Worm (Caenorhabditis elegans) whole organism, L1 larva: Measurements from ENCODE around the gene F08G5.3.

ENCODE experiments used
- Y116A8C.19 ChIP-seq: sonication (generic microtip); optimal IDR thresholded peaks from 2 replicates; lab custom pipeline; 2016; ENCODE audit warnings: missing compliant biosample characterization, missing genetic modification characterization, borderline replicate concordance
- aly-2 ChIP-seq: fragments of 150-350 bp; optimal IDR thresholded peaks from 2 replicates; lab custom pipeline; 2014; ENCODE audit warnings: missing biosample characterization, missing genetic modification characterization
- blmp-1 ChIP-seq: fragments of 150-350 bp; optimal IDR thresholded peaks from 2 replicates; lab custom pipeline; 2014; ENCODE audit warnings: missing biosample characterization, missing genetic modification characterization
- ceh-63 ChIP-seq: fragments of 200-800 bp; sonication (Bioruptor generic); optimal IDR thresholded peaks from 2 replicates; lab custom pipeline; 2018; ENCODE audit warnings: mild to moderate bottlenecking, missing genetic modification characterization, missing compliant biosample characterization
- ceh-82 ChIP-seq, 3 experiments: fragments of 150-350 bp in 1 of 3; sonication (generic microtip) in 2 of 3; optimal IDR thresholded peaks; 2 replicates each; lab custom pipeline; 2014 to 2017; ENCODE audit warnings: missing biosample characterization in 3 of 3, missing genetic modification characterization in 3 of 3
- ceh-88 ChIP-seq: fragments of 200-800 bp; sonication (Bioruptor generic); IDR thresholded peaks from 2 replicates; pipeline ENCODE4 v1.3.6; 2022; ENCODE audit warnings: missing genetic modification characterization, missing compliant biosample characterization
- ceh-90 ChIP-seq: sonication (generic microtip); optimal IDR thresholded peaks from 2 replicates; lab custom pipeline; 2016; ENCODE audit warnings: missing genetic modification characterization, missing compliant biosample characterization
- dpl-1 ChIP-seq, 3 experiments: fragments of 150-350 bp in 2 of 3; sonication (generic microtip) in 1 of 3; optimal IDR thresholded peaks; 2 replicates each; lab custom pipeline; 2014 to 2017; ENCODE audit warnings: missing biosample characterization in 3 of 3, missing genetic modification characterization in 3 of 3, missing genetic modification reagents in 3 of 3
- dsc-1 ChIP-seq: sonication (generic microtip); optimal IDR thresholded peaks from 2 replicates; lab custom pipeline; 2016; ENCODE audit warnings: mild to moderate bottlenecking, missing genetic modification characterization, missing compliant biosample characterization
- elt-2 ChIP-seq: sonication (generic microtip); optimal IDR thresholded peaks from 2 replicates; lab custom pipeline; 2016; ENCODE audit warnings: missing genetic modification characterization, mild to moderate bottlenecking, inconsistent platforms, missing compliant biosample characterization, missing genetic modification reagents
- ets-5 ChIP-seq: fragments of 200-800 bp; sonication (Bioruptor generic); IDR thresholded peaks from 2 replicates; pipeline ENCODE4 v1.3.6; 2022; ENCODE audit warnings: missing genetic modification characterization, missing compliant biosample characterization
- fkh-10 ChIP-seq: sonication (generic microtip); optimal IDR thresholded peaks from 2 replicates; lab custom pipeline; 2017; ENCODE audit warnings: missing biosample characterization, missing genetic modification reagents, missing genetic modification characterization
- fkh-4 ChIP-seq: sonication (generic microtip); optimal IDR thresholded peaks from 2 replicates; lab custom pipeline; 2016; ENCODE audit warnings: missing compliant biosample characterization, missing genetic modification characterization, borderline replicate concordance
- fkh-8 ChIP-seq: sonication (generic microtip); optimal IDR thresholded peaks from 2 replicates; lab custom pipeline; 2016; ENCODE audit warnings: mild to moderate bottlenecking, missing genetic modification characterization, missing compliant biosample characterization
- fos-1 ChIP-seq: fragments of 150-350 bp; optimal IDR thresholded peaks from 2 replicates; lab custom pipeline; 2014; ENCODE audit warnings: missing biosample characterization, missing genetic modification characterization
- grh-1 ChIP-seq: fragments of 200-800 bp; sonication (Bioruptor generic); IDR thresholded peaks from 2 replicates; pipeline ENCODE4 v1.3.6; 2022; ENCODE audit warnings: missing genetic modification reagents, missing genetic modification characterization, missing compliant biosample characterization
- hlh-4 ChIP-seq: sonication (generic microtip); optimal IDR thresholded peaks from 2 replicates; lab custom pipeline; 2016; ENCODE audit warnings: mild to moderate bottlenecking, missing genetic modification characterization, missing compliant biosample characterization
- hpl-2 ChIP-seq: fragments of 150-350 bp; optimal IDR thresholded peaks from 2 replicates; lab custom pipeline; 2014; ENCODE audit warnings: missing biosample characterization, missing genetic modification reagents, missing genetic modification characterization
- irx-1 ChIP-seq: sonication (generic microtip); optimal IDR thresholded peaks from 2 replicates; lab custom pipeline; 2016; ENCODE audit warnings: missing genetic modification characterization, missing compliant biosample characterization
- lin-13 ChIP-seq: fragments of 150-350 bp; optimal IDR thresholded peaks from 2 replicates; lab custom pipeline; 2014; ENCODE audit warnings: missing biosample characterization, missing genetic modification reagents, missing genetic modification characterization
- lin-15B ChIP-seq: fragments of 150-350 bp; sonication (generic microtip); optimal IDR thresholded peaks from 3 replicates; lab custom pipeline; 2014; ENCODE audit warnings: missing biosample characterization, missing genetic modification characterization
- lin-39 ChIP-seq: fragments of 150-350 bp; optimal IDR thresholded peaks from 2 replicates; lab custom pipeline; 2014; ENCODE audit warnings: missing biosample characterization, missing genetic modification reagents, missing genetic modification characterization
- lir-3 ChIP-seq: sonication (generic microtip); optimal IDR thresholded peaks from 2 replicates; lab custom pipeline; 2016; ENCODE audit warnings: mild to moderate bottlenecking, missing genetic modification characterization, moderate library complexity, missing compliant biosample characterization; ENCODE audit not compliant: poor library complexity
- mab-9 ChIP-seq: fragments of 200-800 bp; sonication (Bioruptor generic); IDR thresholded peaks from 2 replicates; pipeline ENCODE4 v1.3.6; 2022; ENCODE audit warnings: missing genetic modification reagents, missing genetic modification characterization, missing compliant biosample characterization
- mdl-1 ChIP-seq, 2 experiments: fragments of 150-350 bp; optimal IDR thresholded peaks; 2 replicates each; lab custom pipeline; 2014 to 2017; ENCODE audit warnings: missing biosample characterization in 2 of 2, missing genetic modification characterization in 2 of 2, inconsistent platforms in 1 of 2
- nhr-12 ChIP-seq: sonication (generic microtip); optimal IDR thresholded peaks from 2 replicates; lab custom pipeline; 2017; ENCODE audit warnings: missing biosample characterization, missing genetic modification characterization
- nhr-20 ChIP-seq: sonication (generic microtip); optimal IDR thresholded peaks from 2 replicates; lab custom pipeline; 2016; ENCODE audit warnings: mild to moderate bottlenecking, missing genetic modification characterization, missing compliant biosample characterization
- nhr-28 ChIP-seq: fragments of 150-350 bp; optimal IDR thresholded peaks from 2 replicates; lab custom pipeline; 2014; ENCODE audit warnings: missing biosample characterization, missing genetic modification characterization
- nhr-76 ChIP-seq: sonication (generic microtip); optimal IDR thresholded peaks from 2 replicates; lab custom pipeline; 2017; ENCODE audit warnings: missing biosample characterization, missing genetic modification characterization
- nhr-77 ChIP-seq: fragments of 150-350 bp; optimal IDR thresholded peaks from 2 replicates; lab custom pipeline; 2014; ENCODE audit warnings: missing biosample characterization, missing genetic modification characterization
- nhr-84 ChIP-seq: sonication (generic microtip); optimal IDR thresholded peaks from 2 replicates; lab custom pipeline; 2017; ENCODE audit warnings: missing biosample characterization, missing genetic modification characterization
- nhr-90 ChIP-seq: sonication (generic microtip); optimal IDR thresholded peaks from 2 replicates; lab custom pipeline; 2016; ENCODE audit warnings: mild to moderate bottlenecking, missing genetic modification characterization, missing compliant biosample characterization; ENCODE audit not compliant: poor library complexity
- pag-3 ChIP-seq: sonication (generic microtip); optimal IDR thresholded peaks from 2 replicates; lab custom pipeline; 2017; ENCODE audit warnings: missing genetic modification characterization, mild to moderate bottlenecking, missing compliant biosample characterization, antibody characterized with exemption, borderline replicate concordance; ENCODE audit not compliant: insufficient read depth
- pqm-1 ChIP-seq: sonication (generic microtip); optimal IDR thresholded peaks from 3 replicates; lab custom pipeline; 2017; ENCODE audit warnings: missing biosample characterization, missing genetic modification characterization
- skn-1 ChIP-seq: fragments of 150-350 bp; optimal IDR thresholded peaks from 2 replicates; lab custom pipeline; 2014; ENCODE audit warnings: missing biosample characterization, missing genetic modification characterization
- snu-23 ChIP-seq: sonication (generic microtip); optimal IDR thresholded peaks from 2 replicates; lab custom pipeline; 2016; ENCODE audit warnings: missing genetic modification characterization, missing compliant biosample characterization
- sptf-1 ChIP-seq: fragments of 150-350 bp; optimal IDR thresholded peaks from 2 replicates; lab custom pipeline; 2014; ENCODE audit warnings: missing biosample characterization, missing genetic modification characterization
- sup-37 ChIP-seq: fragments of 200-800 bp; sonication (Bioruptor generic); optimal IDR thresholded peaks from 2 replicates; lab custom pipeline; 2018; ENCODE audit warnings: mild to moderate bottlenecking, missing genetic modification characterization, missing compliant biosample characterization
- swsn-7 ChIP-seq: sonication (generic microtip); optimal IDR thresholded peaks from 2 replicates; lab custom pipeline; 2016; ENCODE audit warnings: missing genetic modification characterization, missing compliant biosample characterization
- tbx-2 ChIP-seq: sonication (generic microtip); optimal IDR thresholded peaks from 2 replicates; lab custom pipeline; 2016; ENCODE audit warnings: missing genetic modification characterization, missing compliant biosample characterization
- unc-130 ChIP-seq: fragments of 150-350 bp; optimal IDR thresholded peaks from 2 replicates; lab custom pipeline; 2017; ENCODE audit warnings: missing biosample characterization, missing genetic modification characterization, inconsistent platforms
- unc-30 ChIP-seq: sonication (generic microtip); optimal IDR thresholded peaks from 2 replicates; lab custom pipeline; 2017; ENCODE audit warnings: missing biosample characterization, missing genetic modification characterization
- unc-62 ChIP-seq: fragments of 150-350 bp; optimal IDR thresholded peaks from 2 replicates; lab custom pipeline; 2014; ENCODE audit warnings: missing biosample characterization, missing genetic modification reagents, missing genetic modification characterization
- unc-86 ChIP-seq: sonication (generic microtip); optimal IDR thresholded peaks from 2 replicates; lab custom pipeline; 2016; ENCODE audit warnings: missing genetic modification characterization, missing compliant biosample characterization
- unc-98 ChIP-seq: fragments of 200-800 bp; sonication (Bioruptor generic); IDR thresholded peaks from 2 replicates; pipeline ENCODE4 v1.3.6; 2022; ENCODE audit warnings: missing genetic modification characterization, missing compliant biosample characterization
- vab-15 ChIP-seq: sonication (generic microtip); optimal IDR thresholded peaks from 2 replicates; lab custom pipeline; 2017; ENCODE audit warnings: missing genotype, mild to moderate bottlenecking, missing genetic modification characterization, missing compliant biosample characterization
- zag-1 ChIP-seq: fragments of 150-350 bp; optimal IDR thresholded peaks from 2 replicates; lab custom pipeline; 2014; ENCODE audit warnings: missing biosample characterization, missing genetic modification characterization
- zip-4 ChIP-seq: fragments of 200-800 bp; sonication (Bioruptor generic); optimal IDR thresholded peaks from 2 replicates; lab custom pipeline; 2018; ENCODE audit warnings: mild to moderate bottlenecking, missing genetic modification characterization, moderate library complexity, missing compliant biosample characterization
- ztf-11 ChIP-seq, 2 experiments: sonication (generic microtip); optimal IDR thresholded peaks; 2 replicates each; lab custom pipeline; 2016 to 2017; ENCODE audit warnings: missing genetic modification characterization in 2 of 2, missing biosample characterization in 1 of 2, missing compliant biosample characterization in 1 of 2

Gene F08G5.3

ce11 chrIV:12451225-12451831 lies 33.9 kb upstream of the F08G5.3 start, which contains the start of gene dpy-26 (continued):
- no peak for TF ChIP-seq pag-3 (tag; lab: Kevin White, UChicago)
- TF ChIP-seq hlh-4 = no peak
- TF ChIP-seq ztf-11 (tag; optimal IDR thresholded peaks at IDR 0.05; lab: Kevin White, UChicago) = no peak
- no peak for TF ChIP-seq lin-15B (tag; lab: Kevin White, UChicago)
- TF ChIP-seq mdl-1 (tag; optimal IDR thresholded peaks at IDR 0.05; lab: Kevin White, UChicago) = no peak
- no peak for TF ChIP-seq unc-98
- TF ChIP-seq lir-3 (tag; lab: Kevin White, UChicago) = no peak
- TF ChIP-seq nhr-84 (tag; lab: Kevin White, UChicago) = no peak
- TF ChIP-seq snu-23 = peak; percentile 60
- peak; percentile 7 for TF ChIP-seq lin-13
- TF ChIP-seq Y116A8C.19 (tag; lab: Kevin White, UChicago) = no peak
- no peak for TF ChIP-seq nhr-77 (tag; lab: Kevin White, UChicago)
- no peak for TF ChIP-seq ceh-88
- TF ChIP-seq sptf-1 (tag; lab: Kevin White, UChicago) = no peak
- TF ChIP-seq nhr-76 (tag; lab: Kevin White, UChicago) = no peak
- no peak for TF ChIP-seq unc-130 (tag; lab: Kevin White, UChicago)
- no peak for TF ChIP-seq fkh-8 (tag; lab: Kevin White, UChicago)
- no peak for TF ChIP-seq nhr-90
- TF ChIP-seq blmp-1 = no peak
- TF ChIP-seq ceh-90 = no peak
- TF ChIP-seq grh-1 (GFP tag; lab: Robert Waterston, UW) = no peak
- TF ChIP-seq hpl-2 = no peak
- no peak for TF ChIP-seq unc-62 (GFP tag; lab: Kevin White, UChicago)
- no peak for TF ChIP-seq fkh-10 (GFP tag; lab: Kevin White, UChicago)
- no peak for TF ChIP-seq mab-9 (GFP tag; lab: Robert Waterston, UW)
- no peak for TF ChIP-seq dsc-1
- TF ChIP-seq sup-37 (GFP tag; lab: Kevin White, UChicago) = no peak
- no peak for TF ChIP-seq elt-2
- no peak for TF ChIP-seq zip-4 (GFP tag; lab: Kevin White, UChicago)
- TF ChIP-seq nhr-12 = no peak
- peak; percentile 26 for TF ChIP-seq swsn-7 (tag; lab: Kevin White, UChicago)
- no peak for TF ChIP-seq unc-86 (tag; lab: Kevin White, UChicago)
- TF ChIP-seq ceh-63 (GFP tag; lab: Kevin White, UChicago) = no peak
- no peak for TF ChIP-seq fos-1 (tag; lab: Kevin White, UChicago)
- no peak for TF ChIP-seq irx-1
- peak; percentile 33 for TF ChIP-seq nhr-20 (tag; lab: Kevin White, UChicago)
- TF ChIP-seq pqm-1 = no peak
- no peak for TF ChIP-seq zag-1 (tag; lab: Kevin White, UChicago)
- peak; percentile 8 for TF ChIP-seq aly-2
- TF ChIP-seq skn-1 (tag; lab: Kevin White, UChicago) = peak; percentile 56
- TF ChIP-seq nhr-28 (tag; lab: Kevin White, UChicago) = no peak
- no peak for TF ChIP-seq fkh-4 (tag; lab: Kevin White, UChicago)
- TF ChIP-seq tbx-2 (tag; lab: Kevin White, UChicago) = no peak
- no peak for TF ChIP-seq vab-15 (tag; lab: Kevin White, UChicago)
- TF ChIP-seq ceh-82 (tag; optimal IDR thresholded peaks at IDR 0.05; lab: Kevin White, UChicago) = peak; percentile 10 to 54 (median 26)
- TF ChIP-seq ets-5 = no peak
- peak; percentile 51 to 73 (median 62) for TF ChIP-seq dpl-1 (GFP tag; optimal IDR thresholded peaks at IDR 0.05; lab: Kevin White, UChicago)
- no peak for TF ChIP-seq lin-39
- no peak for TF ChIP-seq unc-30
